Fruit fly (Drosophila melanogaster) whole organism, embryonic: ENCODE data around the gene Vti1a.

Experiments
- CG10543 ChIP-seq: fragments of 200-800 bp; sonication (Bioruptor generic); optimal IDR thresholded peaks from 3 replicates; lab custom pipeline; 2017; ENCODE audit warnings: missing biosample characterization, mild to moderate bottlenecking, missing genetic modification characterization, moderate library complexity
- CG11085 ChIP-seq: fragments of 200-800 bp; sonication (Bioruptor generic); IDR thresholded peaks from 2 replicates; pipeline ENCODE4 v1.3.6; 2022; ENCODE audit warnings: missing biosample characterization, missing genetic modification characterization
- CG12071 ChIP-seq: fragments of 200-800 bp; sonication (Bioruptor generic); optimal IDR thresholded peaks from 3 replicates; lab custom pipeline; 2018; ENCODE audit warnings: missing biosample characterization, mild to moderate bottlenecking, missing genetic modification characterization
- CG12299 ChIP-seq: fragments of 200-800 bp; sonication (Bioruptor generic); optimal IDR thresholded peaks from 2 replicates; lab custom pipeline; 2018; ENCODE audit warnings: missing biosample characterization, mild to moderate bottlenecking, missing genetic modification characterization
- CG12744 ChIP-seq: fragments of 200-800 bp; sonication (Bioruptor generic); optimal IDR thresholded peaks from 2 replicates; lab custom pipeline; 2016; ENCODE audit warnings: missing biosample characterization, missing genetic modification characterization
- CG14965 ChIP-seq: fragments of 200-800 bp; sonication (Bioruptor generic); optimal IDR thresholded peaks from 2 replicates; lab custom pipeline; 2016; ENCODE audit warnings: missing biosample characterization, missing genetic modification characterization, borderline replicate concordance
- CG1529 ChIP-seq: fragments of 200-800 bp; sonication (Bioruptor generic); optimal IDR thresholded peaks from 3 replicates; lab custom pipeline; 2018; ENCODE audit warnings: missing biosample characterization, missing genetic modification characterization
- CG15696 ChIP-seq: fragments of 200-800 bp; sonication (Bioruptor generic); optimal IDR thresholded peaks from 2 replicates; lab custom pipeline; 2019; ENCODE audit warnings: missing biosample characterization, mild to moderate bottlenecking, missing genetic modification characterization, moderate library complexity
- CG1603 ChIP-seq: fragments of 200-800 bp; sonication (Bioruptor generic); optimal IDR thresholded peaks from 2 replicates; lab custom pipeline; 2019; ENCODE audit warnings: missing biosample characterization, mild to moderate bottlenecking, missing genetic modification characterization, moderate library complexity
- CG17186 ChIP-seq: fragments of 200-800 bp; sonication (Bioruptor generic); optimal IDR thresholded peaks from 3 replicates; lab custom pipeline; 2017; ENCODE audit warnings: missing biosample characterization, missing genetic modification reagents, missing genetic modification characterization
- CG17385 ChIP-seq: fragments of 200-800 bp; sonication (Bioruptor generic); optimal IDR thresholded peaks from 3 replicates; lab custom pipeline; 2018; ENCODE audit warnings: missing biosample characterization, mild to moderate bottlenecking, missing genetic modification characterization
- CG18619 ChIP-seq: fragments of 200-800 bp; sonication (Bioruptor generic); optimal IDR thresholded peaks from 3 replicates; lab custom pipeline; 2017; ENCODE audit warnings: missing biosample characterization, mild to moderate bottlenecking, missing genetic modification characterization
- CG2116 ChIP-seq: fragments of 200-800 bp; sonication (Bioruptor generic); optimal IDR thresholded peaks from 3 replicates; lab custom pipeline; 2018; ENCODE audit warnings: missing biosample characterization, mild to moderate bottlenecking, missing genetic modification characterization
- CG34224 ChIP-seq: fragments of 200-800 bp; sonication (Bioruptor generic); IDR thresholded peaks from 3 replicates; pipeline ENCODE4 v1.3.6; 2022; ENCODE audit warnings: missing biosample characterization, missing genetic modification characterization; ENCODE audit not compliant: partially characterized antibody
- CG3726 ChIP-seq: fragments of 200-800 bp; sonication (Bioruptor generic); IDR thresholded peaks from 3 replicates; pipeline ENCODE4, ENCODE4 v1.3.6; 2022; ENCODE audit warnings: missing biosample characterization, missing genetic modification characterization
- CG4360 ChIP-seq: fragments of 200-800 bp; sonication (Bioruptor generic); IDR thresholded peaks from 2 replicates; pipeline ENCODE4 v1.3.6; 2022; ENCODE audit warnings: missing biosample characterization, missing genetic modification characterization
- CG7357 ChIP-seq: fragments of 200-800 bp; sonication (Bioruptor generic); IDR thresholded peaks from 3 replicates; pipeline ENCODE4 v1.3.6; 2022; ENCODE audit warnings: missing biosample characterization, missing genetic modification characterization
- CG7839 ChIP-seq: fragments of 200-800 bp; sonication (Bioruptor generic); optimal IDR thresholded peaks from 3 replicates; lab custom pipeline; 2018; ENCODE audit warnings: missing biosample characterization, mild to moderate bottlenecking, missing genetic modification characterization, moderate library complexity
- CkIIα-i1 ChIP-seq: fragments of 200-800 bp; sonication (Bioruptor generic); IDR thresholded peaks from 2 replicates; pipeline ENCODE4 v1.3.6; 2022; ENCODE audit warnings: missing biosample characterization, missing genetic modification characterization
- Dek ChIP-seq: fragments of 200-800 bp; sonication (Bioruptor generic); optimal IDR thresholded peaks from 3 replicates; lab custom pipeline; 2019; ENCODE audit warnings: missing biosample characterization, mild to moderate bottlenecking, missing genetic modification characterization, moderate library complexity
- H15 ChIP-seq: fragments of 200-800 bp; sonication (Bioruptor generic); IDR thresholded peaks from 3 replicates; pipeline ENCODE4 v1.3.6; 2022; ENCODE audit warnings: missing biosample characterization, missing genetic modification characterization
- HHEX ChIP-seq: fragments of 200-800 bp; sonication (Bioruptor generic); optimal IDR thresholded peaks from 3 replicates; lab custom pipeline; 2017; ENCODE audit warnings: missing biosample characterization, mild to moderate bottlenecking, missing genetic modification characterization, missing genetic modification reagents
- Hmx ChIP-seq: fragments of 200-800 bp; sonication (Bioruptor generic); optimal IDR thresholded peaks from 2 replicates; lab custom pipeline; 2016; ENCODE audit warnings: missing biosample characterization, missing genetic modification characterization
- NfI ChIP-seq: fragments of 200-800 bp; sonication (Bioruptor generic); optimal IDR thresholded peaks from 3 replicates; lab custom pipeline; 2018; ENCODE audit warnings: missing biosample characterization, mild to moderate bottlenecking, missing genetic modification characterization, moderate library complexity
- Optix ChIP-seq: fragments of 200-800 bp; sonication (Bioruptor generic); IDR thresholded peaks from 3 replicates; pipeline ENCODE4 v1.3.6; 2022; ENCODE audit warnings: missing biosample characterization, missing genetic modification characterization
- Pdp1 ChIP-seq, 2 experiments: fragments of 200-800 bp; sonication (Bioruptor generic); optimal IDR thresholded peaks; 3 replicates each; lab custom pipeline; 2016; ENCODE audit warnings: missing biosample characterization in 2 of 2, missing genetic modification characterization in 2 of 2, mild to moderate bottlenecking in 1 of 2, moderate library complexity in 1 of 2
- Sin3A ChIP-seq: fragments of >200 bp; optimal IDR thresholded peaks from 2 replicates; lab custom pipeline; 2018
- Sox102F ChIP-seq: fragments of 200-800 bp; sonication (Bioruptor generic); optimal IDR thresholded peaks from 2 replicates; lab custom pipeline; 2018; ENCODE audit warnings: missing biosample characterization, mild to moderate bottlenecking, missing genetic modification characterization, moderate library complexity
- Sry-δ ChIP-seq: fragments of 200-800 bp; sonication (Bioruptor generic); optimal IDR thresholded peaks from 2 replicates; lab custom pipeline; 2016; ENCODE audit warnings: missing biosample characterization, missing genetic modification characterization
- Xbp1 ChIP-seq: fragments of 200-800 bp; sonication (Bioruptor generic); optimal IDR thresholded peaks from 3 replicates; lab custom pipeline; 2016; ENCODE audit warnings: missing biosample characterization, mild to moderate bottlenecking, missing genetic modification characterization
- ap ChIP-seq: fragments of 200-800 bp; sonication (Bioruptor generic); IDR thresholded peaks from 2 replicates; pipeline ENCODE4 v1.3.6; 2022; ENCODE audit warnings: missing biosample characterization, missing genetic modification characterization
- ato ChIP-seq: fragments of 200-800 bp; sonication (Bioruptor generic); IDR thresholded peaks from 2 replicates; pipeline ENCODE4 v1.3.6; 2022; ENCODE audit warnings: missing biosample characterization, missing genetic modification characterization; ENCODE audit not compliant: partially characterized antibody
- bowl ChIP-seq: fragments of 200-800 bp; sonication (Bioruptor generic); IDR thresholded peaks from 2 replicates; pipeline ENCODE4 v1.3.6; 2022; ENCODE audit warnings: missing biosample characterization, missing genetic modification characterization
- cato ChIP-seq: fragments of 200-800 bp; sonication (Bioruptor generic); optimal IDR thresholded peaks from 2 replicates; lab custom pipeline; 2016; ENCODE audit warnings: missing biosample characterization, missing genetic modification characterization, borderline replicate concordance
- croc ChIP-seq: fragments of 200-800 bp; sonication (Bioruptor generic); conservative IDR thresholded peaks from 3 replicates; pipeline ENCODE4 v1.3.6; 2022; ENCODE audit warnings: missing biosample characterization, missing genetic modification characterization
- dmrt99B ChIP-seq: fragments of 200-800 bp; sonication (Bioruptor generic); optimal IDR thresholded peaks from 2 replicates; lab custom pipeline; 2018; ENCODE audit warnings: missing biosample characterization, mild to moderate bottlenecking, missing genetic modification characterization, moderate library complexity
- gce ChIP-seq: fragments of 200-800 bp; sonication (Bioruptor generic); IDR thresholded peaks from 3 replicates; pipeline ENCODE4 v1.3.6; 2022; ENCODE audit warnings: missing biosample characterization, missing genetic modification characterization
- ham ChIP-seq: fragments of 200-800 bp; sonication (Bioruptor generic); IDR thresholded peaks from 2 replicates; pipeline ENCODE4 v1.3.6; 2022; ENCODE audit warnings: missing biosample characterization, missing genetic modification characterization
- lola ChIP-seq, 3 experiments: fragments of >200 bp in 2 of 3; fragments of 200-800 bp in 1 of 3; sonication (Bioruptor generic) in 1 of 3; optimal IDR thresholded peaks; 2 replicates each; lab custom pipeline; 2017 to 2019; ENCODE audit warnings: missing biosample characterization in 3 of 3, missing genetic modification characterization in 3 of 3, mild to moderate bottlenecking in 1 of 3, moderate library complexity in 1 of 3
- lov ChIP-seq, 2 experiments: fragments of 200-800 bp in 1 of 2; fragments of >200 bp in 1 of 2; sonication (Bioruptor generic) in 1 of 2; IDR thresholded peaks in 1 of 2; optimal IDR thresholded peaks in 1 of 2; 2 replicates in 1 of 2; 3 replicates in 1 of 2; pipeline versions ENCODE4 v1.3.6 to Lab custom; 2017 to 2022; ENCODE audit warnings: missing biosample characterization in 1 of 2, missing genetic modification characterization in 1 of 2
- pb ChIP-seq: fragments of 200-800 bp; sonication (Bioruptor generic); optimal IDR thresholded peaks from 3 replicates; lab custom pipeline; 2016; ENCODE audit warnings: missing biosample characterization, missing genetic modification characterization
- pros ChIP-seq: fragments of 200-800 bp; sonication (Bioruptor generic); optimal IDR thresholded peaks from 3 replicates; lab custom pipeline; 2019; ENCODE audit warnings: missing biosample characterization, mild to moderate bottlenecking, missing genetic modification characterization, moderate library complexity
- rib ChIP-seq: fragments of 200-800 bp; sonication (Bioruptor generic); IDR thresholded peaks from 2 replicates; pipeline ENCODE4 v1.3.6; 2022; ENCODE audit warnings: missing biosample characterization, missing genetic modification characterization
- sc ChIP-seq, 3 experiments: fragments of >200 bp in 2 of 3; fragments of 200-800 bp in 1 of 3; sonication (Bioruptor generic) in 1 of 3; optimal IDR thresholded peaks; 2 replicates in 2 of 3; 3 replicates in 1 of 3; lab custom pipeline; 2017; ENCODE audit warnings: mild to moderate bottlenecking in 1 of 3, missing biosample characterization in 1 of 3, missing genetic modification characterization in 1 of 3, missing genetic modification reagents in 1 of 3
- slou ChIP-seq: fragments of 200-800 bp; sonication (Bioruptor generic); optimal IDR thresholded peaks from 3 replicates; lab custom pipeline; 2016; ENCODE audit warnings: missing biosample characterization, missing genetic modification characterization
- stwl ChIP-seq: fragments of 200-800 bp; sonication (Bioruptor generic); optimal IDR thresholded peaks from 3 replicates; lab custom pipeline; 2018; ENCODE audit warnings: missing biosample characterization, mild to moderate bottlenecking, missing genetic modification characterization, moderate library complexity
- tna ChIP-seq: fragments of 200-800 bp; sonication (Bioruptor generic); IDR thresholded peaks from 2 replicates; pipeline ENCODE4 v1.3.6; 2022; ENCODE audit warnings: missing biosample characterization, missing genetic modification characterization; ENCODE audit not compliant: partially characterized antibody
- unc-4 ChIP-seq: fragments of 200-800 bp; sonication (Bioruptor generic); IDR thresholded peaks from 2 replicates; pipeline ENCODE4 v1.3.6; 2022; ENCODE audit warnings: missing biosample characterization, missing genetic modification characterization; ENCODE audit not compliant: partially characterized antibody

The Vti1a gene

dm6 chr3L:690031-690686, 2.6 kb downstream of the Vti1a start, which contains the start of the genes CG32483 and RabX6 (continued):
- TF ChIP-seq CG4360 (peak; percentile 63; the same call in 1 of the 2 replicates), CG7357 (GFP tag; lab: Robert Waterston, UW) (no peak), H15 (GFP tag; lab: Robert Waterston, UW) (no peak), CG7839 (no peak), NfI (GFP tag; lab: Kevin White, UChicago) (no peak), ap (GFP tag; lab: Robert Waterston, UW) (no peak), CG2116 (peak; percentile 73), CG17186 (GFP tag; lab: Kevin White, UChicago) (no peak), pb (GFP tag; lab: Kevin White, UChicago) (no peak), bowl (GFP tag; lab: Robert Waterston, UW) (no peak), cato (GFP tag; lab: Kevin White, UChicago) (no peak), stwl (peak; percentile 74), CG12299 (no peak), Xbp1 (no peak), CG18619 (no peak), dmrt99B (tag; lab: Kevin White, UChicago) (no peak), Hmx (GFP tag; lab: Kevin White, UChicago) (no peak), ham (GFP tag; lab: Robert Waterston, UW) (no peak), CG34224 (peak; percentile 61; the same call in 1 of the 3 replicates), lola (GFP tag; optimal IDR thresholded peaks at IDR 0.05; lab: Kevin White, UChicago) (no peak), Dek (no peak), CG1529 (no peak), CG14965 (GFP tag; lab: Kevin White, UChicago) (no peak), CG11085 (GFP tag; lab: Robert Waterston, UW) (no peak), CG12071 (GFP tag; lab: Kevin White, UChicago) (no peak), unc-4 (GFP tag; lab: Robert Waterston, UW) (peak; percentile 40; the same call in 1 of the 2 replicates), CG1603 (peak; percentile 25), Sry-δ (GFP tag; lab: Kevin White, UChicago) (peak; percentile 9), pros (GFP tag; lab: Kevin White, UChicago) (no peak), CG3726 (no peak), slou (GFP tag; lab: Kevin White, UChicago) (no peak), Optix (GFP tag; lab: Robert Waterston, UW) (no peak), CG10543 (no peak), CG15696 (tag; lab: Kevin White, UChicago) (no peak), Pdp1 (GFP tag; optimal IDR thresholded peaks at IDR 0.05; lab: Kevin White, UChicago) (no peak), rib (GFP tag; lab: Robert Waterston, UW) (peak; percentile 14; the same call in 1 of the 2 replicates), gce (no peak), Sox102F (GFP tag; lab: Kevin White, UChicago) (no peak), tna (no peak), CkIIα-i1 (GFP tag; lab: Robert Waterston, UW) (no peak), ato (GFP tag; lab: Robert Waterston, UW) (no peak), CG12744 (GFP tag; lab: Kevin White, UChicago) (no peak), HHEX (GFP tag; lab: Kevin White, UChicago) (no peak), CG17385 (no peak), lov (optimal IDR thresholded peaks at IDR 0.05; lab: Kevin White, UChicago) (no peak), lov (GFP tag; IDR thresholded peaks at IDR 0.05; lab: Robert Waterston, UW) (no peak), Sin3A (lab: Kevin White, UChicago) (peak; percentile 1), sc (optimal IDR thresholded peaks at IDR 0.05; lab: Kevin White, UChicago) (no peak), sc (GFP tag; optimal IDR thresholded peaks at IDR 0.05; lab: Kevin White, UChicago) (no peak), croc (GFP tag; lab: Robert Waterston, UW) (no peak)
